Fruit fly (Drosophila melanogaster): ENCODE results near the gene sro.

- TF ChIP-seq CG8478 (optimal IDR thresholded peaks at IDR 0.05), result no peak
- TF ChIP-seq CTCF (optimal IDR thresholded peaks at IDR 0.05), result no peak
These were observed 16.0 kb upstream of the sro start for dm6 chr3R:29778139-29778984.

Data from S2 (cell line).